Worm (Caenorhabditis elegans): ENCODE data around the gene Y69E1A.5.

The Y69E1A.5 gene

ce11 chrIV:10936906-10937540 lies 20.4 kb downstream of the Y69E1A.5 start, which contains the start of gene fic-1 (continued):
- TF ChIP-seq nhr-237 (tag; optimal IDR thresholded peaks at IDR 0.05) (peak; percentile 54), ceh-90 (tag; optimal IDR thresholded peaks at IDR 0.05) (no peak), lin-14 (GFP tag; optimal IDR thresholded peaks at IDR 0.05) (peak; percentile 96), lin-35 (GFP tag; optimal IDR thresholded peaks at IDR 0.05) (peak; percentile 51 to 61), nhr-90 (tag; optimal IDR thresholded peaks at IDR 0.05; ENCODE audit: poor library complexity) (peak; percentile 36), lin-39 (tag; optimal IDR thresholded peaks at IDR 0.05) (no peak), C16A3.4 (tag; optimal IDR thresholded peaks at IDR 0.05) (no peak), unc-62 (GFP tag; optimal IDR thresholded peaks at IDR 0.05) (no peak), ets-5 (GFP tag; IDR thresholded peaks at IDR 0.05) (no peak), aha-1 (tag; optimal IDR thresholded peaks at IDR 0.05) (no peak)

- TF ChIP-seq sox-4 (tag; optimal IDR thresholded peaks at IDR 0.05): peak; percentile 77
- TF ChIP-seq nhr-76 (tag; optimal IDR thresholded peaks at IDR 0.05): no peak
- TF ChIP-seq irx-1 (tag; optimal IDR thresholded peaks at IDR 0.05): peak; percentile 93
- no peak for TF ChIP-seq sptf-1 (tag; optimal IDR thresholded peaks at IDR 0.05)
- TF ChIP-seq vab-15 (tag; optimal IDR thresholded peaks at IDR 0.05): no peak
- TF ChIP-seq sup-37 (GFP tag; optimal IDR thresholded peaks at IDR 0.05): peak; percentile 73
- TF ChIP-seq pqm-1 (tag; optimal IDR thresholded peaks at IDR 0.05): peak; percentile 36
- peak; percentile 89 for TF ChIP-seq elt-2 (tag; optimal IDR thresholded peaks at IDR 0.05)
- TF ChIP-seq dpl-1 (GFP tag; optimal IDR thresholded peaks at IDR 0.05): peak; percentile 78 to 79 (median 78)
- TF ChIP-seq zag-1 (tag; optimal IDR thresholded peaks at IDR 0.05): peak; percentile 61
- peak; percentile 71 for TF ChIP-seq aha-1 (tag; optimal IDR thresholded peaks at IDR 0.05)
- TF ChIP-seq nhr-84 (tag; optimal IDR thresholded peaks at IDR 0.05): no peak
- TF ChIP-seq alr-1 (tag; optimal IDR thresholded peaks at IDR 0.05; ENCODE audit: borderline replicate concordance): no peak
- TF ChIP-seq xbp-1 (tag; optimal IDR thresholded peaks at IDR 0.05): peak; percentile 93
- peak; percentile 92 for TF ChIP-seq fkh-8 (tag; optimal IDR thresholded peaks at IDR 0.05)
- no peak for TF ChIP-seq unc-62 (GFP tag; optimal IDR thresholded peaks at IDR 0.05)
- TF ChIP-seq nhr-12 (tag; optimal IDR thresholded peaks at IDR 0.05): no peak
- TF ChIP-seq dsc-1 (tag; optimal IDR thresholded peaks at IDR 0.05): peak; percentile 93
- peak; percentile 55 for TF ChIP-seq aly-2 (tag; optimal IDR thresholded peaks at IDR 0.05)
- TF ChIP-seq ets-5 (GFP tag; IDR thresholded peaks at IDR 0.05): no peak
- peak; percentile 80 for TF ChIP-seq zip-4 (GFP tag; optimal IDR thresholded peaks at IDR 0.05)
- TF ChIP-seq snu-23 (GFP tag; optimal IDR thresholded peaks at IDR 0.05): peak; percentile 99
- peak; percentile 96 for TF ChIP-seq rnt-1 (tag; optimal IDR thresholded peaks at IDR 0.05)
- no peak for TF ChIP-seq hlh-4 (tag; optimal IDR thresholded peaks at IDR 0.05)
- TF ChIP-seq mep-1 (tag; optimal IDR thresholded peaks at IDR 0.05): peak; percentile 98
- TF ChIP-seq lsy-2 (tag; optimal IDR thresholded peaks at IDR 0.05): peak; percentile 95 to 96
- TF ChIP-seq lin-35 (GFP tag; optimal IDR thresholded peaks at IDR 0.05): peak; percentile 84 to 90
- TF ChIP-seq F16B12.6 (tag; optimal IDR thresholded peaks at IDR 0.05): no peak
- TF ChIP-seq Y116A8C.19 (tag; optimal IDR thresholded peaks at IDR 0.05; ENCODE audit: borderline replicate concordance): no peak
- TF ChIP-seq lir-3 (tag; optimal IDR thresholded peaks at IDR 0.05; ENCODE audit: poor library complexity): peak; percentile 91
- peak; percentile 96 for TF ChIP-seq nhr-19 (GFP tag; conservative IDR thresholded peaks at IDR 0.05)
- TF ChIP-seq grh-1 (GFP tag; IDR thresholded peaks at IDR 0.05): peak; percentile 86
- no peak for TF ChIP-seq efl-3 (GFP tag; optimal IDR thresholded peaks at IDR 0.05)
- TF ChIP-seq nhr-47 (tag; optimal IDR thresholded peaks at IDR 0.05): peak; percentile 97
- no peak for TF ChIP-seq ceh-90 (tag; optimal IDR thresholded peaks at IDR 0.05)
- TF ChIP-seq C04F5.9 (tag; optimal IDR thresholded peaks at IDR 0.05): peak; percentile 79
- TF ChIP-seq ceh-88 (GFP tag; IDR thresholded peaks at IDR 0.05): peak; percentile 79
- TF ChIP-seq lin-39 (tag; optimal IDR thresholded peaks at IDR 0.05): peak; percentile 90
- TF ChIP-seq C34B4.2 (tag; optimal IDR thresholded peaks at IDR 0.05): no peak
- TF ChIP-seq tlp-1 (tag; optimal IDR thresholded peaks at IDR 0.05): no peak
- peak; percentile 100 for TF ChIP-seq nhr-71 (tag; optimal IDR thresholded peaks at IDR 0.05)
- peak; percentile 92 for TF ChIP-seq egl-13 (tag; optimal IDR thresholded peaks at IDR 0.05)
- TF ChIP-seq unc-30 (tag; optimal IDR thresholded peaks at IDR 0.05): no peak
- peak; percentile 95 for TF ChIP-seq lin-13 (GFP tag; optimal IDR thresholded peaks at IDR 0.05)
Measured at ce11 chrIV:10935853-10936491, 21.5 kb downstream of the Y69E1A.5 start, which contains the start of gene lgg-2. Gene lgg-2, minus strand, starts transcription at chrIV:10935903.
